Worm (Caenorhabditis elegans): ENCODE results near the gene tcer-1.

- TF ChIP-seq B0310.2 (tag; optimal IDR thresholded peaks at IDR 0.05): no peak
- no peak for TF ChIP-seq sea-1 (GFP tag; conservative IDR thresholded peaks at IDR 0.05)
- no peak for TF ChIP-seq ama-1 (optimal IDR thresholded peaks at IDR 0.05)
- no peak for TF ChIP-seq pes-1 (GFP tag; IDR thresholded peaks at IDR 0.05)
Measured at ce11 chrII:7061730-7062129, 11.9 kb upstream of the tcer-1 start, which contains the start of gene acs-6.
